Worm (Caenorhabditis elegans) whole organism, L3 larva: ENCODE data around the gene C17G1.14.

Experiments
- elt-2 ChIP-seq: sonication (generic microtip); optimal IDR thresholded peaks from 2 replicates; lab custom pipeline; 2016; ENCODE audit warnings: missing genetic modification reagents, mild to moderate bottlenecking, missing genetic modification characterization, missing compliant biosample characterization
- snpc-4 ChIP-seq: fragments of 150-350 bp; optimal IDR thresholded peaks from 2 replicates; lab custom pipeline; 2014; ENCODE audit warnings: missing biosample characterization, missing genetic modification characterization
- unc-62 ChIP-seq: fragments of 150-350 bp; sonication (generic microtip); optimal IDR thresholded peaks from 4 replicates; lab custom pipeline; 2014; ENCODE audit warnings: missing biosample characterization, missing genetic modification reagents, missing genetic modification characterization

The C17G1.14 gene

DNA sequence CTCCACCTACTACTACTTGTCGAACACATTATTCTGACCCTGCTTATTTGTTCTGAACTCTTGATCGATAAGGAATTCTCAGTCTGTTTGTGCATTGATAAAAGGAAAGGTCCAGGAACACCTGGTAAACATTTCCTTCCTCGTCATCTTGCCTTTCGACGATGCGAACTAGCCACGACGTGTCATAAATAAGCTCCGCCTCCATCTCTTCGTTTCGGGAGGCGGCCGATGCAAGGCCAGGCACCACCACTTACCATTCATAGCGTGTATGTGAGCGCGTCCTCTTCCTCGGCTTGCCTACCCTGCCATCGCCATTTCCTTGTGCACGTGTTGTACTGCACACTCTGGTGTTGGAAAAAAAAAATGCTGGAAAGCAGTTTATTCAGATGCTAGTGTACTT, 50.3 kb downstream of the C17G1.14 start:
- TF ChIP-seq snpc-4 (tag; lab: Kevin White, UChicago) = peak; percentile 4
- peak; percentile 2 for TF ChIP-seq elt-2 (tag; lab: Kevin White, UChicago)
- no peak for TF ChIP-seq unc-62
